Fruit fly (Drosophila melanogaster): ENCODE results near the gene CG42590.

Gene CG42590

dm6 chr3L:8063214-8064156, 5.6 kb downstream of the CG42590 start, which contains the start of gene Sarm (continued):
- peak; percentile 23 for TF ChIP-seq CG4424 (GFP tag; optimal IDR thresholded peaks at IDR 0.05)
- TF ChIP-seq Pdp1 (GFP tag; optimal IDR thresholded peaks at IDR 0.05): peak in 1 of 2 experiments; percentile 37
- peak; percentile 15 for TF ChIP-seq Vsx1 (GFP tag; optimal IDR thresholded peaks at IDR 0.05)
- peak; percentile 33; the same call in 1 of the 2 replicates for TF ChIP-seq E2f2 (GFP tag; IDR thresholded peaks at IDR 0.05)
- TF ChIP-seq CG14710 (tag; optimal IDR thresholded peaks at IDR 0.05): peak; percentile 30
- TF ChIP-seq CG11723 (GFP tag; optimal IDR thresholded peaks at IDR 0.05): peak; percentile 12
- no peak for TF ChIP-seq CG9609 (GFP tag; optimal IDR thresholded peaks at IDR 0.05)
- peak; percentile 3 for TF ChIP-seq CG10209 (GFP tag; optimal IDR thresholded peaks at IDR 0.05)
- peak; percentile 39 for TF ChIP-seq Sox102F (GFP tag; optimal IDR thresholded peaks at IDR 0.05)
- peak; percentile 37; the same call in 1 of the 2 replicates for TF ChIP-seq Xrp1 (GFP tag; IDR thresholded peaks at IDR 0.05)
- peak; percentile 55 for TF ChIP-seq CG10147 (GFP tag; optimal IDR thresholded peaks at IDR 0.05)
- peak; percentile 50 for TF ChIP-seq NfI (GFP tag; optimal IDR thresholded peaks at IDR 0.05)
- TF ChIP-seq CG2875 (GFP tag; optimal IDR thresholded peaks at IDR 0.05): peak; percentile 34
- peak; percentile 89 for TF ChIP-seq sens (GFP tag)
- TF ChIP-seq chinmo (GFP tag; IDR thresholded peaks at IDR 0.05; ENCODE audit: partially characterized antibody): peak; percentile 96
- peak; percentile 19 for TF ChIP-seq CG2712 (tag; optimal IDR thresholded peaks at IDR 0.05)
- TF ChIP-seq CG6689 (GFP tag; IDR thresholded peaks at IDR 0.05): 0 out of 2 replicates have a peak, but pooled peaks have one; percentile 21
- TF ChIP-seq bbx (GFP tag; IDR thresholded peaks at IDR 0.05; ENCODE audit: partially characterized antibody): peak; percentile 43; the same call in 1 of the 2 replicates
- peak; percentile 83 for TF ChIP-seq CG17361 (GFP tag; IDR thresholded peaks at IDR 0.05)
- peak in 1 of 2 experiments; percentile 67 for TF ChIP-seq Hr51 (GFP tag; optimal IDR thresholded peaks at IDR 0.05)
- no peak for TF ChIP-seq hkb (optimal IDR thresholded peaks at IDR 0.05)
- TF ChIP-seq hkb (GFP tag; IDR thresholded peaks at IDR 0.05): peak; percentile 15; the same call in 1 of the 2 replicates
- peak; percentile 57 for TF ChIP-seq CG13296 (GFP tag; optimal IDR thresholded peaks at IDR 0.05)
- TF ChIP-seq ATbp (GFP tag; optimal IDR thresholded peaks at IDR 0.05): peak; percentile 41
- 0 out of 3 replicates have a peak, but pooled peaks have one; percentile 25 for TF ChIP-seq ken (GFP tag; IDR thresholded peaks at IDR 0.05)
- TF ChIP-seq sim (GFP tag; IDR thresholded peaks at IDR 0.05): no peak
- no peak for TF ChIP-seq Hey (tag; optimal IDR thresholded peaks at IDR 0.05)
- TF ChIP-seq sug (tag; optimal IDR thresholded peaks at IDR 0.05): peak; percentile 58
- peak; percentile 13 for TF ChIP-seq CG6254 (GFP tag; optimal IDR thresholded peaks at IDR 0.05)
- peak; percentile 60 for TF ChIP-seq PHDP (tag; optimal IDR thresholded peaks at IDR 0.05)
- TF ChIP-seq D (optimal IDR thresholded peaks at IDR 0.05): no peak
- peak; percentile 35 for TF ChIP-seq D (GFP tag; optimal IDR thresholded peaks at IDR 0.05)
- TF ChIP-seq Hmr (GFP tag; optimal IDR thresholded peaks at IDR 0.05): peak; percentile 64
- peak; percentile 52 for TF ChIP-seq Fer1 (GFP tag; optimal IDR thresholded peaks at IDR 0.05)
- TF ChIP-seq cg (GFP tag; optimal IDR thresholded peaks at IDR 0.05): peak; percentile 70
- peak; percentile 19 for TF ChIP-seq CG4820 (GFP tag; optimal IDR thresholded peaks at IDR 0.05)
- peak; percentile 26 for TF ChIP-seq Asciz (GFP tag; optimal IDR thresholded peaks at IDR 0.05)
- no peak for TF ChIP-seq ap (GFP tag; IDR thresholded peaks at IDR 0.05)
- TF ChIP-seq CG17328 (GFP tag; IDR thresholded peaks at IDR 0.05): 0 out of 2 replicates have a peak, but pooled peaks have one; percentile 18
- peak; percentile 46 for TF ChIP-seq CG9437 (GFP tag; optimal IDR thresholded peaks at IDR 0.05)
- TF ChIP-seq CG5953 (GFP tag; IDR thresholded peaks at IDR 0.05): no peak
- TF ChIP-seq CG10979 (tag; optimal IDR thresholded peaks at IDR 0.05): peak; percentile 32
- 0 out of 2 replicates have a peak, but pooled peaks have one; percentile 16 for TF ChIP-seq MBD-R2 (GFP tag; IDR thresholded peaks at IDR 0.05)
- peak; percentile 28 for TF ChIP-seq ewg (GFP tag; optimal IDR thresholded peaks at IDR 0.05)
- peak; percentile 64 for TF ChIP-seq lab (GFP tag; optimal IDR thresholded peaks at IDR 0.05)
- no peak for TF ChIP-seq CG1792 (GFP tag; optimal IDR thresholded peaks at IDR 0.05)
- TF ChIP-seq emc (GFP tag; optimal IDR thresholded peaks at IDR 0.05): no peak

All from whole organism, embryonic.